Worm (Caenorhabditis elegans): ENCODE results near the gene M153.3.

Gene M153.3

DNA sequence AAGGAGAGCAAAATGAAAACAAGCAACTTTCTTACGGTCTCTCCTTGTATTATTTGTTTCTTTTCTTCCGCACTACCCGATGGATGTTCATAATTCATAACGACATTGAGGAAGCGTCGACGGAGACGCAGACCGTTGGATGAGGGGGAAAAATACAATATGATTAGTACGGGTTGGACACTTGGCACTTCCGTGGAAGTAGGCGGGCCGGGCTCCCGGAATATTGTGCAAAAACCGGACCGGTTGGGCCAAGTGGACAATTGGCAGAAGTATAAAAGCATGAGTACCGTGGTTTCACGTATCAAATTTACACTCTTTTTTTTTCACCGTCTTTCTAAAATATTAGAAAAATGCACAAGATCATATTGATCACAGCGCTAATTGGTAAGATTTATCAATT lies at the start of gene M153.3:
Gene M153.3, plus strand, starts transcription at position 301 of the 400 bp plus-strand sequence.
- TF ChIP-seq ztf-23 (GFP tag; IDR thresholded peaks at IDR 0.05) (no peak), ref-1 (GFP tag; conservative IDR thresholded peaks at IDR 0.05) (0 out of 2 replicates have a peak, but pooled peaks have one; percentile 26)

DNA sequence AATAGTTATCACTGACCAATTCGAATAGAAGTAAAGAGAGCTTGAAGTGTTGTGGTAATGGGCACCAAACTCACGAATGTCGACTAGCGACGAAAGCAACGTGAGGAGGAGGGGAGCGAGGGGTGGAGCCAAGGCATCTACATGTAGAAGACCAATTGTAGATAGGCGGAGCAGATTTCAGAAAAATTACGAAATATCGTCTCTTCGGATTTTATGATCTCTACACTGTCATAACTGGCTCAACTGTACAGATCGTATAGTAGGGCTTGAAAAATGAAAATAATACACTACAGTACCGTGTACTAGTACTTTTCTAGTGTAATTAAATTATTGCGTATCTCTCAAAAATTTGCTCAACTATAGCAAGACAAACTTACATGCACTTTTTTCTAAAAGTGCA lies 49.6 kb upstream of the M153.3 start, which contains the start of gene W03G11.4:
Gene W03G11.4, minus strand, starts transcription at position 101 of the 400 bp plus-strand sequence.
- TF ChIP-seq med-1 (GFP tag; optimal IDR thresholded peaks at IDR 0.05; ENCODE audit: insufficient read depth) (no peak), flt-1 (GFP tag; IDR thresholded peaks at IDR 0.05) (no peak), tab-1 (GFP tag; IDR thresholded peaks at IDR 0.05) (no peak), klf-2 (GFP tag; conservative IDR thresholded peaks at IDR 0.05) (no peak), ztf-23 (GFP tag; IDR thresholded peaks at IDR 0.05) (no peak)

DNA sequence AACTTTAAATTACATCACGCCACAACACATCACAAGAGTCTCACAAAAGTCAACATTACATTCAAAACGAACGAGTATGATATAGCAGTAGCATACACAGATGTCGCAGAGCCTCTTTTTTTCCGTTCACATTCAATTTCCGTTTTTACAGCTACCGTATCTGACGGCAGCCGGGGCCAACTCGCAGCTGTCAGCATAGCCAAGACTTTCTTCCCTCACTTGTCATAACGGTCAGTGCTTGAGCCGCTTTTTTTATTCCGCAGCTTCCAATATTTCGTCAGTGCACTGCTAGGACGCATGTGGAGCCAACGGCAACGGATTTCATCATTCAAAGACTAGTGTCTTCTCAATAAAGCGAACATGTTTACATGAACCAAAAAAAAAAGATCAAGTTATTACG lies 48.7 kb upstream of the M153.3 start:
- TF ChIP-seq ref-1 (GFP tag; conservative IDR thresholded peaks at IDR 0.05) (no peak), med-1 (GFP tag; optimal IDR thresholded peaks at IDR 0.05; ENCODE audit: insufficient read depth) (no peak), T22C8.4 (GFP tag; IDR thresholded peaks at IDR 0.05) (no peak), tab-1 (GFP tag; IDR thresholded peaks at IDR 0.05) (no peak), ztf-23 (GFP tag; IDR thresholded peaks at IDR 0.05) (no peak), ztf-29 (GFP tag; IDR thresholded peaks at IDR 0.05) (no peak), cog-1 (tag; optimal IDR thresholded peaks at IDR 0.05) (no peak), flt-1 (GFP tag; IDR thresholded peaks at IDR 0.05) (no peak), klf-2 (GFP tag; conservative IDR thresholded peaks at IDR 0.05) (no peak)

DNA sequence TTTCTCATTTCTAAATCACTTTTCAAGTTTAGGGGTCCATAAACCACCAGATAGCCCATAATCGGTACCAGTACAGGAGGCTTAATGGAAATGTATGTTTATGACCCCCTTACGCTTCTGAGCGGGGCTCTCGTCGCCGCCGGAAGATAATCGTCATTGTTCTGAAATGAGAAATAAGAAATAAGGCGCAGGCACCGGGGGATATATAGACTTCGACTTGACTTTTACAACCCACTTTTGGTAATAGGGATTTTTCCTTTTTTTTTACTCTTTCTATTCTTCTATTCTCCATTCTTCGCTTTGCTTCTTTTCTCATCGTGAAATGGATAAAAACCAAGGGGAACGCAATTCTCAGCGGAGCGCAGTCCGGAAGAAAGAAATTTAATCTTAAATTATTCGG lies 47.5 kb upstream of the M153.3 start:
- TF ChIP-seq ztf-23 (GFP tag; IDR thresholded peaks at IDR 0.05) (no peak), klf-2 (GFP tag; conservative IDR thresholded peaks at IDR 0.05) (no peak), tab-1 (GFP tag; IDR thresholded peaks at IDR 0.05) (no peak)

DNA sequence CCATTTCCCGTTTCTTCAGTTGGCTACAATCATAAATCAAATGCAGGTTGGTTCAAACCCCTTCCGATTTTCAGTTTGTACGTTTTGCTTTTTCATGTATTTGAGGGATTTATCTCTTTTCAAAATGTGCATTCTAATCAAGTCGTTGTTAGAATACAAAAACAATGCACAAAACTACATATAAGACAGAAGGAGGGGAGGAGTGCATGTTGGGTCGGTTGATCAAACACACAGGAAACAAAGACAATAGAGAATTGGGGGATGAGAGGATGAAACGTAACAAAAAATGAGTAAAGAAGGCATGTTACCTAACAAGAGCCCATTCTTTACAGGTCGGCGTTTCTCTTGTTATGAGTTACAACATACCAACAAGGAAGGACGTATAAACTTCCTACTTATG lies 44.7 kb upstream of the M153.3 start:
- TF ChIP-seq cog-1 (tag; optimal IDR thresholded peaks at IDR 0.05) (no peak), flt-1 (GFP tag; IDR thresholded peaks at IDR 0.05) (no peak), ref-1 (GFP tag; conservative IDR thresholded peaks at IDR 0.05) (no peak), tab-1 (GFP tag; IDR thresholded peaks at IDR 0.05) (no peak), ztf-23 (GFP tag; IDR thresholded peaks at IDR 0.05) (no peak), med-1 (GFP tag; optimal IDR thresholded peaks at IDR 0.05; ENCODE audit: insufficient read depth) (no peak), ztf-29 (GFP tag; IDR thresholded peaks at IDR 0.05) (no peak)

DNA sequence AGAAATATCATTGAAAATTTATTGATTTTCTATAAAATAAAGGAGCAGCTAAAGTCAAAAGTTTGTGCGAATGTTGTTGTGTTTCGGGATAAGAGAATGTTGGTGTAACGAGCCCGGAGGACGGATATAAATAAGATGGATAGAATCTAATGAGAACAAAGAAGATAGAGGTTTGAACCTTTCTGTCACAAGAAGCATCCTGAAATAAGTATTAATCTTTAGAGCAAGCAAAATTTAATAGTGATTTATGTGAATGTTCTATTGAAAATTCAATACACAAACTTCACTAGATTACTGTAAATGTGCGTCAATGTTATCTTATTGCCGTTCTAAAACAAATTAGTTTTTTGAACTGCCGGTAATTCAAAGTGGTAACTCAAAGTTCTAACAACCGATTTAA lies 39.0 kb upstream of the M153.3 start, which contains the start of gene W03G11.3:
Gene W03G11.3, minus strand, starts transcription at position 101 of the 400 bp plus-strand sequence.
- TF ChIP-seq cog-1 (tag; optimal IDR thresholded peaks at IDR 0.05), result no peak
- no peak for TF ChIP-seq T22C8.4 (GFP tag; IDR thresholded peaks at IDR 0.05)
- no peak for TF ChIP-seq ztf-29 (GFP tag; IDR thresholded peaks at IDR 0.05)
- no peak for TF ChIP-seq tab-1 (GFP tag; IDR thresholded peaks at IDR 0.05)
- TF ChIP-seq ztf-23 (GFP tag; IDR thresholded peaks at IDR 0.05), result no peak
- no peak for TF ChIP-seq ref-1 (GFP tag; conservative IDR thresholded peaks at IDR 0.05)
- no peak for TF ChIP-seq flt-1 (GFP tag; IDR thresholded peaks at IDR 0.05)
- TF ChIP-seq klf-2 (GFP tag; conservative IDR thresholded peaks at IDR 0.05), result no peak
- no peak for TF ChIP-seq med-1 (GFP tag; optimal IDR thresholded peaks at IDR 0.05; ENCODE audit: insufficient read depth)

DNA sequence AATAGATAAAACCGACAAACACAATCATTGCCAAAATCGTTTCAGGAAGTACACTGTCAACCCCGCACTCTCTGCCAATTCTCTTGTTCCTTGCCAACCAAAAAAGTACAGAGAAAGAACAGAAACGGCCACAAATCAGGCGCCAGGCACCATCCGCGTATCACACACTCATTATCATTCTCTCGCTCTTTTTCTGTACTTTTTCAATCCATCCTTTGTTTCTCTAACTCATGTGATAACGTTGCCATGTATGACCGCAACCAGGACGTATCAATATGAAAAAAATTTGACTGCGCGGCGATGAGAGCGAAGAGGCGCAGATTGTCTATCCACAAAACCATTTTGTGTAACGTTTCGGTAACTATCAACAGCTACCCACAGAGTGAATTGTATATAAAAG lies 38.0 kb upstream of the M153.3 start, which contains the start of gene col-181:
Gene col-181, plus strand, starts transcription at position 301 of the 400 bp plus-strand sequence.
- TF ChIP-seq med-1 (GFP tag; optimal IDR thresholded peaks at IDR 0.05; ENCODE audit: insufficient read depth), result no peak
- TF ChIP-seq flt-1 (GFP tag; IDR thresholded peaks at IDR 0.05), result no peak
- no peak for TF ChIP-seq tab-1 (GFP tag; IDR thresholded peaks at IDR 0.05)
- no peak for TF ChIP-seq klf-2 (GFP tag; conservative IDR thresholded peaks at IDR 0.05)
- no peak for TF ChIP-seq T22C8.4 (GFP tag; IDR thresholded peaks at IDR 0.05)
- no peak for TF ChIP-seq ref-1 (GFP tag; conservative IDR thresholded peaks at IDR 0.05)
- no peak for TF ChIP-seq ztf-29 (GFP tag; IDR thresholded peaks at IDR 0.05)
- TF ChIP-seq ztf-23 (GFP tag; IDR thresholded peaks at IDR 0.05), result no peak
- TF ChIP-seq cog-1 (tag; optimal IDR thresholded peaks at IDR 0.05), result no peak

DNA sequence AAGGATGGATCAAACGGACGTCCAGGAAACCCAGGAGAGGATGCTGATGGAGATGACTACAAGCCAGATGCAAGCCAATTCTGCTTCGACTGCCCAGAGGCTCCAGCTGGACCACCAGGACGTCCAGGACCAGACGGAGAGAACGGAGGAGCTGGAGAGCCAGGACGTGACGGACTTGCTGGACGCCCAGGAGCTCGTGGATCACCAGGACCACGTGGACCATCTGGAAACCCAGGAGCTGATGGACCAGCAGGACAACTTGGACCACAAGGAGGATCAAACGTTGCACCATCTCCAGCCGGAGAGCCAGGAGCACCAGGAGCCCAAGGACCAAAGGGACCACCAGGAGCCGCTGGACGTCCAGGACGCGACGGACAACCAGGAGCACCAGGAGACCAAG lies 37.2 kb upstream of the M153.3 start:
- no peak for TF ChIP-seq ztf-29 (GFP tag; IDR thresholded peaks at IDR 0.05)
- TF ChIP-seq tab-1 (GFP tag; IDR thresholded peaks at IDR 0.05), result no peak
- TF ChIP-seq klf-2 (GFP tag; conservative IDR thresholded peaks at IDR 0.05), result no peak
- no peak for TF ChIP-seq med-1 (GFP tag; optimal IDR thresholded peaks at IDR 0.05; ENCODE audit: insufficient read depth)
- no peak for TF ChIP-seq flt-1 (GFP tag; IDR thresholded peaks at IDR 0.05)
- TF ChIP-seq cog-1 (tag; optimal IDR thresholded peaks at IDR 0.05), result no peak
- TF ChIP-seq T22C8.4 (GFP tag; IDR thresholded peaks at IDR 0.05), result no peak
- TF ChIP-seq ztf-23 (GFP tag; IDR thresholded peaks at IDR 0.05), result no peak
- no peak for TF ChIP-seq ref-1 (GFP tag; conservative IDR thresholded peaks at IDR 0.05)

DNA sequence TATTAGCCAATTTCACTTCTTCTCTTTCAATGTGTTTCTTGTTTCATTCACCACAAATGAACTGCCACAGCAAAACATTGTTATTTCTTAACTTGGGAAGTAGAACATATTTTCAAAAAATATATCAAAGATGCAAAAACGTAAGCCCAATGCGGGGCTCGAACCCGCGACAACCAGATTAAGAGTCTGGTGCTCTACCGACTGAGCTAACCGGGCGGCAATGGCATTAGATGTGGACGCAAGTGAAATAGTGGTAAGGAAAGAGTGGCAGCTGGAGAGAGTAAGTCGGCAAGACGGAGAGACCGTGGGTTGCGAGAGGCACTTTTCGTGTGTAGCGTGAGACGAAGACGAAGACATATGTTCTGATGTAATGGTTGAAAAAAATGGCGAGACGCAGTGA lies 36.7 kb upstream of the M153.3 start:
- TF ChIP-seq cog-1 (tag; optimal IDR thresholded peaks at IDR 0.05) (peak; percentile 95), ref-1 (GFP tag; conservative IDR thresholded peaks at IDR 0.05) (peak; percentile 96), klf-2 (GFP tag; conservative IDR thresholded peaks at IDR 0.05) (peak; percentile 98), tab-1 (GFP tag; IDR thresholded peaks at IDR 0.05) (no peak; the same call in 1 of the 2 replicates), ztf-29 (GFP tag; IDR thresholded peaks at IDR 0.05) (peak; percentile 98), med-1 (GFP tag; optimal IDR thresholded peaks at IDR 0.05; ENCODE audit: insufficient read depth) (peak; percentile 90), ztf-23 (GFP tag; IDR thresholded peaks at IDR 0.05) (peak; percentile 98), T22C8.4 (GFP tag; IDR thresholded peaks at IDR 0.05) (peak; percentile 97), flt-1 (GFP tag; IDR thresholded peaks at IDR 0.05) (peak; percentile 99)

DNA sequence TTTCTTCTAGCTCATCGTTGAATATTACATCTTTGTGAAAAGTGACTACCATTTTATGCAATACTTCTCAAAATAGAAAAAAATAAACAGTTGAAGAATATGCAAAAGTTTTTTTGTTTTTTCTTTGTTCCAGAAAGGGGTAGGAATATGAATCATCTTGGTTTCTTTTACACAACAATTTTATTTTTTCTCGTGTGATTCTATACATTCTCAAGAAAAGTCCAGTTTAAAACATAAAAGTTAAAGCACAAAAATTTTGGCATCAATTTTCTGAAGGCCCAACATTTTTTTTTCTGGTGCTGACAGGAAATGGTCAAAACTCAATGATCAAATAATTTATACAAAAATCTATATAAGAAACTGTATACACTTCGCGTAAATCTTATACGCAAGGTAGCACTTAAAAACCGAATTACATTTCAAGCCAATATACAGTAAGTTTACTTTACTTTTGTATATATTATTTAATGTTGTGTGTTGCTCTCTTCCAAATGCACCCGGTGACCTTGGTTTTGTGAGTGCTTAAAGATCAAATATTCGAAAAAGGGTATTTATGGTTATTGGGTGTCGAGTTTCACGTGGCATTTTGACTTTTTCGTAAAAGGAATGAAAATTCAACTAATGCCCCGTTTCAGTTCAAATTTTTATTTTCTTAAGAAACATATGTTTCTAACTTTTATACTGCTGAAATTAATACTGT lies 34.0 kb upstream of the M153.3 start, which contains the start of the genes W03G11.2 and lgc-13:
Gene W03G11.2, minus strand, starts transcription at position 101 of the 700 bp plus-strand sequence.
Gene lgc-13, plus strand, starts transcription at position 650 of the 700 bp plus-strand sequence.
- TF ChIP-seq tab-1 (GFP tag; IDR thresholded peaks at IDR 0.05) (no peak), cog-1 (tag; optimal IDR thresholded peaks at IDR 0.05) (no peak), flt-1 (GFP tag; IDR thresholded peaks at IDR 0.05) (no peak), ztf-23 (GFP tag; IDR thresholded peaks at IDR 0.05) (no peak), ref-1 (GFP tag; conservative IDR thresholded peaks at IDR 0.05) (no peak), klf-2 (GFP tag; conservative IDR thresholded peaks at IDR 0.05) (no peak), T22C8.4 (GFP tag; IDR thresholded peaks at IDR 0.05) (no peak), ztf-29 (GFP tag; IDR thresholded peaks at IDR 0.05) (no peak), med-1 (GFP tag; optimal IDR thresholded peaks at IDR 0.05; ENCODE audit: insufficient read depth) (no peak)

Measured in whole organism, midembryonic.